Worm (Caenorhabditis elegans) whole organism, L4 larva: Measurements from ENCODE around the gene H41C03.3.

Experiments used
- F26F4.8 ChIP-seq: fragments of 200-800 bp; sonication (Bioruptor generic); conservative IDR thresholded peaks from 2 replicates; pipeline ENCODE4 v1.3.6; 2022; ENCODE audit warnings: missing genetic modification characterization, missing compliant biosample characterization
- F49E8.2 ChIP-seq: sonication (generic microtip); optimal IDR thresholded peaks from 2 replicates; lab custom pipeline; 2016; ENCODE audit warnings: missing compliant biosample characterization, mild to moderate bottlenecking, missing genetic modification characterization, borderline replicate concordance
- Y75B8A.6 ChIP-seq: fragments of 200-800 bp; sonication (Bioruptor generic); IDR thresholded peaks from 2 replicates; pipeline ENCODE4 v1.3.6; 2022; ENCODE audit warnings: missing genetic modification reagents, missing genetic modification characterization, missing compliant biosample characterization
- ZK546.5 ChIP-seq, 2 experiments: sonication (generic microtip); optimal IDR thresholded peaks; 2 replicates each; lab custom pipeline; 2017; ENCODE audit warnings: missing biosample characterization in 2 of 2, missing genetic modification characterization in 2 of 2
- ama-1 ChIP-seq: fragments of 150-350 bp; optimal IDR thresholded peaks from 2 replicates; lab custom pipeline; 2014; ENCODE audit warnings: inconsistent platforms, mixed read lengths
- ceh-20 ChIP-seq: fragments of 200-800 bp; sonication (Bioruptor generic); IDR thresholded peaks from 2 replicates; pipeline ENCODE4 v1.3.6; 2022; ENCODE audit warnings: missing genetic modification reagents, missing genetic modification characterization, missing compliant biosample characterization
- ceh-28 ChIP-seq: fragments of 150-350 bp; optimal IDR thresholded peaks from 2 replicates; lab custom pipeline; 2014; ENCODE audit warnings: missing biosample characterization, missing genetic modification reagents, missing genetic modification characterization
- ceh-62 ChIP-seq: sonication (generic microtip); optimal IDR thresholded peaks from 2 replicates; lab custom pipeline; 2017; ENCODE audit warnings: missing biosample characterization, missing genetic modification characterization
- daf-16 ChIP-seq, 3 experiments: sonication (generic microtip); optimal IDR thresholded peaks; 2 replicates each; lab custom pipeline; 2016 to 2017; ENCODE audit warnings: missing genetic modification characterization in 3 of 3, missing genetic modification reagents in 3 of 3, mild to moderate bottlenecking in 2 of 3, missing compliant biosample characterization in 2 of 3, missing biosample characterization in 1 of 3, moderate library complexity in 1 of 3
- daf-8 ChIP-seq: fragments of 200-800 bp; sonication (Bioruptor generic); IDR thresholded peaks from 2 replicates; pipeline ENCODE4 v1.3.6; 2022; ENCODE audit warnings: missing genetic modification characterization, missing compliant biosample characterization
- dmd-8 ChIP-seq: fragments of 200-800 bp; sonication (Bioruptor generic); IDR thresholded peaks from 2 replicates; pipeline ENCODE4 v1.3.6; 2022; ENCODE audit warnings: missing genetic modification characterization, missing compliant biosample characterization
- dpl-1 ChIP-seq: fragments of 150-350 bp; optimal IDR thresholded peaks from 2 replicates; lab custom pipeline; 2014; ENCODE audit warnings: missing biosample characterization, missing genetic modification reagents, missing genetic modification characterization
- dve-1 ChIP-seq: sonication (generic microtip); optimal IDR thresholded peaks from 2 replicates; lab custom pipeline; 2017; ENCODE audit warnings: antibody characterized with exemption, mild to moderate bottlenecking, missing genetic modification characterization, missing compliant biosample characterization; ENCODE audit not compliant: insufficient read depth
- gei-8 ChIP-seq: fragments of 200-800 bp; sonication (Bioruptor generic); optimal IDR thresholded peaks from 2 replicates; lab custom pipeline; 2018; ENCODE audit warnings: mild to moderate bottlenecking, missing genetic modification characterization, missing compliant biosample characterization
- hif-1 ChIP-seq, 2 experiments: sonication (generic microtip); optimal IDR thresholded peaks; 2 replicates each; lab custom pipeline; 2016 to 2017; ENCODE audit warnings: missing compliant biosample characterization in 2 of 2, missing genetic modification characterization in 2 of 2, missing genetic modification reagents in 2 of 2, missing genotype in 2 of 2, mild to moderate bottlenecking in 1 of 2
- hlh-11 ChIP-seq: fragments of 200-800 bp; sonication (Bioruptor generic); optimal IDR thresholded peaks from 2 replicates; lab custom pipeline; 2018; ENCODE audit warnings: mild to moderate bottlenecking, missing genetic modification characterization, missing compliant biosample characterization
- hlh-30 ChIP-seq: sonication (generic microtip); optimal IDR thresholded peaks from 2 replicates; lab custom pipeline; 2017; ENCODE audit warnings: antibody characterized with exemption, mild to moderate bottlenecking, missing genetic modification characterization, missing compliant biosample characterization; ENCODE audit not compliant: insufficient read depth
- hmg-1.1 ChIP-seq: fragments of 200-800 bp; sonication (Bioruptor generic); IDR thresholded peaks from 2 replicates; pipeline ENCODE4 v1.3.6; 2022; ENCODE audit warnings: missing genetic modification reagents, missing genetic modification characterization, missing compliant biosample characterization
- lim-7 ChIP-seq: fragments of 200-800 bp; sonication (Bioruptor generic); IDR thresholded peaks from 2 replicates; pipeline ENCODE4 v1.3.6; 2022; ENCODE audit warnings: missing genetic modification characterization, missing compliant biosample characterization
- lin-15B ChIP-seq: fragments of 150-350 bp; sonication (generic microtip); optimal IDR thresholded peaks from 3 replicates; lab custom pipeline; 2014; ENCODE audit warnings: missing biosample characterization, missing genetic modification characterization
- lin-29 ChIP-seq: fragments of 200-800 bp; sonication (Bioruptor generic); IDR thresholded peaks from 2 replicates; pipeline ENCODE4 v1.3.6; 2022; ENCODE audit warnings: missing genetic modification reagents, missing genetic modification characterization, missing compliant biosample characterization
- lin-38 ChIP-seq: fragments of 200-800 bp; sonication (Bioruptor generic); IDR thresholded peaks from 2 replicates; pipeline ENCODE4 v1.3.6; 2022; ENCODE audit warnings: missing genetic modification reagents, missing genetic modification characterization, missing compliant biosample characterization
- lin-39 ChIP-seq: fragments of 150-350 bp; optimal IDR thresholded peaks from 2 replicates; lab custom pipeline; 2014; ENCODE audit warnings: missing biosample characterization, missing genetic modification reagents, missing genetic modification characterization
- lsy-2 ChIP-seq, 2 experiments: fragments of 150-350 bp in 1 of 2; sonication (generic microtip) in 1 of 2; optimal IDR thresholded peaks; 2 replicates each; lab custom pipeline; 2014 to 2017; ENCODE audit warnings: missing biosample characterization in 2 of 2, missing genetic modification characterization in 2 of 2
- madf-5 ChIP-seq, 2 experiments: fragments of 200-800 bp; sonication (Bioruptor generic); IDR thresholded peaks; 2 replicates each; pipeline ENCODE4 v1.3.6; 2022; ENCODE audit warnings: missing compliant biosample characterization in 2 of 2, missing genetic modification characterization in 2 of 2
- mdl-1 ChIP-seq, 2 experiments: fragments of 150-350 bp in 1 of 2; sonication (generic microtip) in 1 of 2; optimal IDR thresholded peaks; 2 replicates each; lab custom pipeline; 2014 to 2017; ENCODE audit warnings: missing biosample characterization in 2 of 2, missing genetic modification characterization in 2 of 2
- mxl-2 ChIP-seq: fragments of 200-800 bp; sonication (Bioruptor generic); conservative IDR thresholded peaks from 2 replicates; pipeline ENCODE4 v1.3.6; 2022; ENCODE audit warnings: missing genetic modification reagents, missing genetic modification characterization, missing compliant biosample characterization
- nhr-111 ChIP-seq: fragments of 200-800 bp; sonication (Bioruptor generic); optimal IDR thresholded peaks from 2 replicates; lab custom pipeline; 2018; ENCODE audit warnings: mild to moderate bottlenecking, missing genetic modification characterization, missing compliant biosample characterization
- nhr-28 ChIP-seq: fragments of 150-350 bp; optimal IDR thresholded peaks from 2 replicates; lab custom pipeline; 2014; ENCODE audit warnings: missing biosample characterization, missing genetic modification characterization
- nhr-6 ChIP-seq: fragments of 150-350 bp; optimal IDR thresholded peaks from 2 replicates; lab custom pipeline; 2014; ENCODE audit warnings: missing biosample characterization, missing genetic modification characterization
- nhr-76 ChIP-seq: fragments of 150-350 bp; optimal IDR thresholded peaks from 2 replicates; lab custom pipeline; 2014; ENCODE audit warnings: missing biosample characterization, missing genetic modification characterization
- pha-4 ChIP-seq, 2 experiments: fragments of 150-350 bp in 1 of 2; fragments of 200-800 bp in 1 of 2; sonication (Bioruptor generic) in 1 of 2; IDR thresholded peaks in 1 of 2; optimal IDR thresholded peaks in 1 of 2; 2 replicates each; pipeline versions ENCODE4 v1.3.6 to Lab custom; 2014 to 2022; ENCODE audit warnings: missing genetic modification characterization in 2 of 2, missing genetic modification reagents in 2 of 2, missing biosample characterization in 1 of 2, missing compliant biosample characterization in 1 of 2
- php-3 ChIP-seq: fragments of 200-800 bp; sonication (Bioruptor generic); IDR thresholded peaks from 2 replicates; pipeline ENCODE4 v1.3.6; 2022; ENCODE audit warnings: missing genetic modification reagents, missing genetic modification characterization, missing compliant biosample characterization
- pqm-1 ChIP-seq: sonication (generic microtip); optimal IDR thresholded peaks from 2 replicates; lab custom pipeline; 2017; ENCODE audit warnings: missing biosample characterization, missing genetic modification characterization
- sdz-12 ChIP-seq: fragments of 200-800 bp; sonication (Bioruptor generic); optimal IDR thresholded peaks from 2 replicates; lab custom pipeline; 2018; ENCODE audit warnings: mild to moderate bottlenecking, missing genetic modification characterization, missing compliant biosample characterization
- skn-1 ChIP-seq: fragments of 150-350 bp; optimal IDR thresholded peaks from 2 replicates; lab custom pipeline; 2014; ENCODE audit warnings: missing biosample characterization, missing genetic modification characterization
- snpc-1.2 ChIP-seq: fragments of 200-800 bp; sonication (Bioruptor generic); IDR thresholded peaks from 2 replicates; pipeline ENCODE4 v1.3.6; 2022; ENCODE audit warnings: missing genetic modification reagents, missing genetic modification characterization, missing compliant biosample characterization
- spr-3 ChIP-seq: fragments of 200-800 bp; sonication (Bioruptor generic); optimal IDR thresholded peaks from 2 replicates; lab custom pipeline; 2018; ENCODE audit warnings: mild to moderate bottlenecking, missing genetic modification characterization, missing compliant biosample characterization
- unc-130 ChIP-seq: sonication (generic microtip); optimal IDR thresholded peaks from 2 replicates; lab custom pipeline; 2016; ENCODE audit warnings: missing genetic modification reagents, missing genetic modification characterization, missing compliant biosample characterization
- unc-62 ChIP-seq, 3 experiments: fragments of 150-350 bp in 1 of 3; sonication (generic microtip); optimal IDR thresholded peaks in 2 of 3; peaks in 1 of 3; 1 replicate in 1 of 3; 2 replicates in 2 of 3; lab custom pipeline; 2014 to 2017; ENCODE audit warnings: missing biosample characterization in 3 of 3, missing genetic modification characterization in 3 of 3, missing genetic modification reagents in 3 of 3, missing genotype in 1 of 3
- vab-7 ChIP-seq: fragments of 200-800 bp; sonication (Bioruptor generic); IDR thresholded peaks from 2 replicates; pipeline ENCODE4 v1.3.6; 2022; ENCODE audit warnings: missing genetic modification reagents, missing genetic modification characterization, missing compliant biosample characterization
- zfp-3 ChIP-seq: fragments of 200-800 bp; sonication (Bioruptor generic); conservative IDR thresholded peaks from 2 replicates; pipeline ENCODE4 v1.3.6; 2022; ENCODE audit warnings: missing genetic modification reagents, missing genetic modification characterization, missing compliant biosample characterization
- zip-11 ChIP-seq: fragments of 200-800 bp; sonication (Bioruptor generic); IDR thresholded peaks from 2 replicates; pipeline ENCODE4 v1.3.6; 2022; ENCODE audit warnings: missing genetic modification characterization, missing compliant biosample characterization

Gene H41C03.3

DNA sequence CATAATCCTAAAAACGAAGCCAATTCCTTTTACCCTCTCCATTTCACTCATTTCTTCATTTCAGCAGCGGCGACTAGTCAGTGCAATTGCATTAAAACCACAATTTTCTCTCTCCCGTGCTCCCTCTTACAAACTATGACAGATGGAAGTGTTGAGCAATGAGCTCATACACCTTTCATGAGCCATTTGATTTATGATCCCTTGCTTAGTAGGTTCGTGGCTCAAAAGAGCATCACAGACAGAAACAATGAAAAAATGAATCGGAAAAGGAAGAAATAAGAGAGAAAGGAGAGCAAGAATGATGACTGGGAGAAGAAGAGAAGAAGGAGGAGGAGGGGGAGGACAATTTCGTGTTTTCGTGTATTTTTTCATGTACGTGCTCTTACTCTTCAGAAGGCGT, 25.9 kb downstream of the H41C03.3 start:
- TF ChIP-seq nhr-76 (tag; lab: Kevin White, UChicago), result no peak
- TF ChIP-seq lin-29 (GFP tag; lab: Robert Waterston, UW), result no peak
- no peak for TF ChIP-seq pha-4 (GFP tag; IDR thresholded peaks at IDR 0.05; lab: Robert Waterston, UW)
- no peak for TF ChIP-seq pha-4 (tag; optimal IDR thresholded peaks at IDR 0.05; lab: Kevin White, UChicago)
- peak in 1 of 2 experiments; percentile 93 for TF ChIP-seq unc-62 (GFP tag; optimal IDR thresholded peaks at IDR 0.05 in 1 of 2; lab: Kevin White, UChicago)
- no peak for TF ChIP-seq unc-62 (tag; optimal IDR thresholded peaks at IDR 0.05; lab: Kevin White, UChicago)
- no peak for TF ChIP-seq hif-1 (tag; optimal IDR thresholded peaks at IDR 0.05; lab: Kevin White, UChicago)
- no peak for TF ChIP-seq sdz-12 (GFP tag; lab: Kevin White, UChicago)
- no peak for TF ChIP-seq spr-3 (GFP tag; lab: Kevin White, UChicago)
- peak; percentile 35; the same call in 1 of the 2 replicates for TF ChIP-seq ceh-20 (GFP tag; lab: Robert Waterston, UW)
- TF ChIP-seq, all 104 proteins: peak for 2

DNA sequence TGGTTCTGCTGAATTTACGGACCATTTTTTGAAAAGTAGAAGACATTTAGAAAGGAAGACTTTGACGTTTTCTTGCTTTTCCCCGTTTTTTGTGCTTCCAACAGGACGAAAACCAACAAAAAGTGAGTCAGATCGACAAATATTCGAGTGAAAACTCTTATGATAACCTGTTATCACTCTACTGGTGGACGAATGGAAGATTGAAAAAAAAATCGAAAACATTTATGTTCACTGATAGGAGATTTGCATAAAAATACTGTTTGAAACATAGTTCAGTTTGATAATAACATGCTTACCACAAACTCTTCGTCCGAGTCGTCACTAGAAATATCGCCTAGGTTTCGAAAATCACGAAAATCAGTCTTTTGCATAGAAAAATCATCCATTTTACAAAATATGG, 26.8 kb downstream of the H41C03.3 start:
- TF ChIP-seq nhr-6 (no peak), php-3 (GFP tag; lab: Robert Waterston, UW) (no peak), unc-62 (GFP tag; optimal IDR thresholded peaks at IDR 0.05 in 1 of 2; lab: Kevin White, UChicago) (no peak), unc-62 (tag; optimal IDR thresholded peaks at IDR 0.05; lab: Kevin White, UChicago) (no peak), F26F4.8 (GFP tag; lab: Robert Waterston, UW) (no peak), Y75B8A.6 (GFP tag; lab: Robert Waterston, UW) (no peak), lin-38 (GFP tag; lab: Robert Waterston, UW) (no peak), ceh-28 (no peak), pqm-1 (tag; lab: Kevin White, UChicago) (peak; percentile 25), nhr-28 (peak; percentile 76), daf-8 (no peak), gei-8 (GFP tag; lab: Kevin White, UChicago) (no peak), lin-39 (tag; lab: Kevin White, UChicago) (no peak), zip-11 (GFP tag; lab: Robert Waterston, UW) (no peak), pha-4 (GFP tag; IDR thresholded peaks at IDR 0.05; lab: Robert Waterston, UW) (no peak), pha-4 (tag; optimal IDR thresholded peaks at IDR 0.05; lab: Kevin White, UChicago) (no peak), dve-1 (tag; lab: Kevin White, UChicago) (peak; percentile 0), hlh-11 (peak; percentile 16), daf-16 (GFP tag; optimal IDR thresholded peaks at IDR 0.05; lab: Kevin White, UChicago) (no peak), daf-16 (tag; optimal IDR thresholded peaks at IDR 0.05; lab: Kevin White, UChicago) (peak; percentile 56)

DNA sequence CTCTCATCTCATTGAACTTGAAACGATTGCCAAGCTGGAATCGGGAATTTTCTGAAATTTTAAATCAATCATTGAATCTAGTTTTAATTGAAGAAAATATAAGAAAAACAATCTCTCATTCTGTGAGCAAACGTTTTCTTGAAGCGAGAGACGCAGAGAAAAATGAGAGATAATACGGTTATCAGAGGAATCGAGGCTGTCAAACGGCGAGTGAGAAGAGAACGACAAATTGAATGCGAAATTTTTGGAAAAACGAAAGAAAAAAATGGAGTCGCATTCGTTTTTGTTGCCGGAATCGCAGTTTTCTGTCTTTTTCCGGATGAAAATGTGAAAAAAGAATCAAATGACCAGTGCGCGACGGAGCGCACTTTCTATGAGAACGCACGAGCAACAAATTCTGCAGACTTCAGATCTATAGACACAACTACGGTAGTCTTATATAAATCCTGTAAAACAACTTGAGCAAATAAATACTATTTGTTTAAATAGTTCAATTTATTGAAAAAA, 28.0 kb downstream of the H41C03.3 start, which contains the start of gene tex-2:
Gene tex-2 (minus strand): TSS at position 51 of the 507 bp plus-strand sequence.
- TF ChIP-seq mdl-1 (tag; optimal IDR thresholded peaks at IDR 0.05; lab: Kevin White, UChicago), result peak in 1 of 2 experiments; percentile 24
- peak in 1 of 2 experiments; percentile 14 for TF ChIP-seq hif-1 (tag; optimal IDR thresholded peaks at IDR 0.05; lab: Kevin White, UChicago)
- TF ChIP-seq F49E8.2 (tag; lab: Kevin White, UChicago), result no peak
- TF ChIP-seq hmg-1.1 (GFP tag; lab: Robert Waterston, UW), result 0 out of 2 replicates have a peak, but pooled peaks have one; percentile 8
- TF ChIP-seq lin-29 (GFP tag; lab: Robert Waterston, UW), result no peak
- no peak for TF ChIP-seq ama-1
- TF ChIP-seq skn-1 (tag; lab: Kevin White, UChicago), result no peak
- TF ChIP-seq dmd-8 (GFP tag; lab: Robert Waterston, UW), result no peak
- peak; percentile 19 for TF ChIP-seq hlh-30 (tag; lab: Kevin White, UChicago)
- TF ChIP-seq ZK546.5 (tag; optimal IDR thresholded peaks at IDR 0.05; lab: Kevin White, UChicago), result no peak
- TF ChIP-seq pqm-1 (tag; lab: Kevin White, UChicago), result peak; percentile 26
- peak; percentile 49 for TF ChIP-seq unc-130 (GFP tag; lab: Kevin White, UChicago)
- TF ChIP-seq zfp-3 (GFP tag; lab: Robert Waterston, UW), result no peak
- no peak for TF ChIP-seq lin-15B (tag; lab: Kevin White, UChicago)
- no peak for TF ChIP-seq nhr-6
- TF ChIP-seq madf-5 (GFP tag; IDR thresholded peaks at IDR 0.05; lab: Robert Waterston, UW), result no peak
- peak; percentile 88 for TF ChIP-seq lin-38 (GFP tag; lab: Robert Waterston, UW)
- no peak for TF ChIP-seq daf-16 (GFP tag; optimal IDR thresholded peaks at IDR 0.05; lab: Kevin White, UChicago)
- peak; percentile 64 for TF ChIP-seq daf-16 (tag; optimal IDR thresholded peaks at IDR 0.05; lab: Kevin White, UChicago)
- no peak for TF ChIP-seq ceh-62 (tag; lab: Kevin White, UChicago)
- TF ChIP-seq dpl-1, result peak; percentile 2
- no peak for TF ChIP-seq nhr-111 (GFP tag; lab: Kevin White, UChicago)
- peak in 1 of 2 experiments; percentile 30 for TF ChIP-seq lsy-2 (tag; optimal IDR thresholded peaks at IDR 0.05; lab: Kevin White, UChicago)
- no peak for TF ChIP-seq snpc-1.2 (GFP tag; lab: Robert Waterston, UW)
- TF ChIP-seq nhr-28, result peak; percentile 90
- no peak for TF ChIP-seq mxl-2 (GFP tag; lab: Robert Waterston, UW)
- TF ChIP-seq vab-7 (GFP tag; lab: Robert Waterston, UW), result no peak
- TF ChIP-seq lim-7 (GFP tag; lab: Robert Waterston, UW), result no peak
